Fruit fly (Drosophila melanogaster): ENCODE results near the gene CG2991.

Gene CG2991

dm6 chr2L:2872309-2872932, 15.5 kb downstream of the CG2991 start (continued):
- TF ChIP-seq CG17612 (GFP tag; IDR thresholded peaks at IDR 0.05) (no peak), lmd (GFP tag; IDR thresholded peaks at IDR 0.05) (peak; percentile 59), Hr78 (GFP tag; optimal IDR thresholded peaks at IDR 0.05) (no peak), gro (GFP tag; optimal IDR thresholded peaks at IDR 0.05) (no peak), bsh (GFP tag; optimal IDR thresholded peaks at IDR 0.05) (no peak), CG13296 (GFP tag; optimal IDR thresholded peaks at IDR 0.05) (peak; percentile 55), eyg (GFP tag; optimal IDR thresholded peaks at IDR 0.05) (no peak), CG17385 (GFP tag; optimal IDR thresholded peaks at IDR 0.05) (peak; percentile 30), Rfx (GFP tag; IDR thresholded peaks at IDR 0.05) (peak; percentile 62), sens-2 (GFP tag; IDR thresholded peaks at IDR 0.05) (no peak), CG4282 (GFP tag; optimal IDR thresholded peaks at IDR 0.05) (no peak), B-H2 (GFP tag; optimal IDR thresholded peaks at IDR 0.05) (no peak), jing (GFP tag; optimal IDR thresholded peaks at IDR 0.05) (no peak), NC2β (GFP tag; optimal IDR thresholded peaks at IDR 0.05) (no peak), CG1233 (GFP tag; optimal IDR thresholded peaks at IDR 0.05) (no peak), Taf1 (GFP tag; IDR thresholded peaks at IDR 0.05) (no peak), lilli (GFP tag; optimal IDR thresholded peaks at IDR 0.05) (peak; percentile 56), CG4707 (GFP tag; optimal IDR thresholded peaks at IDR 0.05) (no peak), CG3281 (GFP tag; optimal IDR thresholded peaks at IDR 0.05) (peak; percentile 34), dpn (GFP tag; optimal IDR thresholded peaks at IDR 0.05) (peak in 1 of 2 experiments; percentile 13), nom (GFP tag; optimal IDR thresholded peaks at IDR 0.05) (no peak), fru (optimal IDR thresholded peaks at IDR 0.05) (no peak), CG9437 (GFP tag; optimal IDR thresholded peaks at IDR 0.05) (peak; percentile 34), CG10147 (GFP tag; optimal IDR thresholded peaks at IDR 0.05) (peak; percentile 31), dan (GFP tag; IDR thresholded peaks at IDR 0.05) (no peak), CG7928 (GFP tag; optimal IDR thresholded peaks at IDR 0.05) (no peak), wor (GFP tag; IDR thresholded peaks at IDR 0.05) (no peak), trh (GFP tag; optimal IDR thresholded peaks at IDR 0.05) (no peak), gsb-n (tag; optimal IDR thresholded peaks at IDR 0.05) (peak; percentile 31), rib (GFP tag; IDR thresholded peaks at IDR 0.05) (no peak), CG7839 (tag; optimal IDR thresholded peaks at IDR 0.05) (peak; percentile 72), dm (GFP tag; optimal IDR thresholded peaks at IDR 0.05) (no peak), CG9727 (GFP tag; optimal IDR thresholded peaks at IDR 0.05) (no peak), Dfd (GFP tag; optimal IDR thresholded peaks at IDR 0.05) (no peak), CG14710 (tag; optimal IDR thresholded peaks at IDR 0.05) (no peak), CG17912 (GFP tag; optimal IDR thresholded peaks at IDR 0.05) (no peak), CG6683 (GFP tag; optimal IDR thresholded peaks at IDR 0.05) (peak; percentile 21), pfk (GFP tag; optimal IDR thresholded peaks at IDR 0.05) (no peak), ham (GFP tag; IDR thresholded peaks at IDR 0.05) (no peak), Atf6 (GFP tag; IDR thresholded peaks at IDR 0.05) (peak; percentile 72), CG15696 (tag; optimal IDR thresholded peaks at IDR 0.05) (no peak), Dbx (GFP tag; IDR thresholded peaks at IDR 0.05) (peak; percentile 26; the same call in 1 of the 3 replicates), NfI (GFP tag; optimal IDR thresholded peaks at IDR 0.05) (peak; percentile 32), caup (GFP tag; optimal IDR thresholded peaks at IDR 0.05; ENCODE audit: severe bottlenecking) (peak; percentile 57), CG15601 (tag; optimal IDR thresholded peaks at IDR 0.05) (no peak), Dip2 (GFP tag; IDR thresholded peaks at IDR 0.05) (no peak), Mes4 (GFP tag; optimal IDR thresholded peaks at IDR 0.05) (no peak), Sox102F (GFP tag; optimal IDR thresholded peaks at IDR 0.05) (no peak), D (optimal IDR thresholded peaks at IDR 0.05) (no peak), D (GFP tag; optimal IDR thresholded peaks at IDR 0.05) (no peak), gsb (GFP tag; IDR thresholded peaks at IDR 0.05) (0 out of 2 replicates have a peak, but pooled peaks have one; percentile 13)

All from whole organism, embryonic.